Worm (Caenorhabditis elegans) whole organism, L1 larva: ENCODE results near the gene gba-3.
A peak's percentile ranks its signal among the peaks of the same experiment; 100 is the strongest.

ENCODE experiments used
- aly-2 ChIP-seq: fragments of 150-350 bp; optimal IDR thresholded peaks from 2 replicates; lab custom pipeline; 2014; ENCODE audit warnings: missing biosample characterization, missing genetic modification characterization
- blmp-1 ChIP-seq: fragments of 150-350 bp; optimal IDR thresholded peaks from 2 replicates; lab custom pipeline; 2014; ENCODE audit warnings: missing biosample characterization, missing genetic modification characterization
- ces-1 ChIP-seq: fragments of 150-350 bp; optimal IDR thresholded peaks from 2 replicates; lab custom pipeline; 2014; ENCODE audit warnings: missing biosample characterization, missing genetic modification reagents, missing genetic modification characterization
- dsc-1 ChIP-seq: sonication (generic microtip); optimal IDR thresholded peaks from 2 replicates; lab custom pipeline; 2016; ENCODE audit warnings: mild to moderate bottlenecking, missing genetic modification characterization, missing compliant biosample characterization
- efl-1 ChIP-seq, 4 experiments: fragments of 150-350 bp; optimal IDR thresholded peaks in 3 of 4; peaks in 1 of 4; 1 replicate in 1 of 4; 2 replicates in 3 of 4; lab custom pipeline; 2014; ENCODE audit warnings: missing biosample characterization in 2 of 4, missing genetic modification characterization in 2 of 4, missing genetic modification reagents in 2 of 4
- egl-13 ChIP-seq: sonication (generic microtip); optimal IDR thresholded peaks from 2 replicates; lab custom pipeline; 2016; ENCODE audit warnings: missing genotype, missing genetic modification reagents, missing genetic modification characterization, missing compliant biosample characterization
- elt-2 ChIP-seq: sonication (generic microtip); optimal IDR thresholded peaks from 2 replicates; lab custom pipeline; 2016; ENCODE audit warnings: missing genetic modification characterization, mild to moderate bottlenecking, inconsistent platforms, missing compliant biosample characterization, missing genetic modification reagents
- elt-3 ChIP-seq, 6 experiments: fragments of 150-350 bp in 1 of 6; sonication (generic microtip); optimal IDR thresholded peaks; 2 replicates each; lab custom pipeline; 2017 to 2018; ENCODE audit warnings: missing biosample characterization in 6 of 6, missing genetic modification characterization in 6 of 6, inconsistent platforms in 1 of 6
- fkh-10 ChIP-seq: sonication (generic microtip); optimal IDR thresholded peaks from 2 replicates; lab custom pipeline; 2017; ENCODE audit warnings: missing biosample characterization, missing genetic modification reagents, missing genetic modification characterization
- grh-1 ChIP-seq: fragments of 200-800 bp; sonication (Bioruptor generic); IDR thresholded peaks from 2 replicates; pipeline ENCODE4 v1.3.6; 2022; ENCODE audit warnings: missing genetic modification reagents, missing genetic modification characterization, missing compliant biosample characterization
- hlh-4 ChIP-seq: sonication (generic microtip); optimal IDR thresholded peaks from 2 replicates; lab custom pipeline; 2016; ENCODE audit warnings: mild to moderate bottlenecking, missing genetic modification characterization, missing compliant biosample characterization
- lin-14 ChIP-seq: fragments of 200-800 bp; sonication (Bioruptor generic); optimal IDR thresholded peaks from 2 replicates; lab custom pipeline; 2018; ENCODE audit warnings: mild to moderate bottlenecking, missing genetic modification characterization, moderate library complexity, missing compliant biosample characterization
- lin-35 ChIP-seq, 2 experiments: fragments of 150-350 bp; optimal IDR thresholded peaks; 2 replicates each; lab custom pipeline; 2014; ENCODE audit warnings: missing biosample characterization in 2 of 2, missing genetic modification characterization in 2 of 2, missing genetic modification reagents in 2 of 2
- lir-3 ChIP-seq: sonication (generic microtip); optimal IDR thresholded peaks from 2 replicates; lab custom pipeline; 2016; ENCODE audit warnings: mild to moderate bottlenecking, missing genetic modification characterization, moderate library complexity, missing compliant biosample characterization; ENCODE audit not compliant: poor library complexity
- mab-9 ChIP-seq: fragments of 200-800 bp; sonication (Bioruptor generic); IDR thresholded peaks from 2 replicates; pipeline ENCODE4 v1.3.6; 2022; ENCODE audit warnings: missing genetic modification reagents, missing genetic modification characterization, missing compliant biosample characterization
- mep-1 ChIP-seq: fragments of 150-350 bp; optimal IDR thresholded peaks from 2 replicates; lab custom pipeline; 2014; ENCODE audit warnings: missing biosample characterization, missing genetic modification characterization
- nhr-28 ChIP-seq: fragments of 150-350 bp; optimal IDR thresholded peaks from 2 replicates; lab custom pipeline; 2014; ENCODE audit warnings: missing biosample characterization, missing genetic modification characterization
- nhr-47 ChIP-seq: sonication (generic microtip); optimal IDR thresholded peaks from 2 replicates; lab custom pipeline; 2016; ENCODE audit warnings: mild to moderate bottlenecking, missing genetic modification characterization, moderate library complexity, missing compliant biosample characterization
- nhr-71 ChIP-seq: sonication (generic microtip); optimal IDR thresholded peaks from 2 replicates; lab custom pipeline; 2016; ENCODE audit warnings: mild to moderate bottlenecking, missing genetic modification characterization, moderate library complexity, missing compliant biosample characterization
- nhr-76 ChIP-seq: sonication (generic microtip); optimal IDR thresholded peaks from 2 replicates; lab custom pipeline; 2017; ENCODE audit warnings: missing biosample characterization, missing genetic modification characterization
- nhr-85 ChIP-seq: sonication (generic microtip); peaks from one replicate; lab custom pipeline; 2016; ENCODE audit warnings: missing genetic modification characterization, inconsistent platforms, missing compliant biosample characterization
- pag-3 ChIP-seq: sonication (generic microtip); optimal IDR thresholded peaks from 2 replicates; lab custom pipeline; 2017; ENCODE audit warnings: missing genetic modification characterization, mild to moderate bottlenecking, missing compliant biosample characterization, antibody characterized with exemption, borderline replicate concordance; ENCODE audit not compliant: insufficient read depth
- pax-3 ChIP-seq: fragments of 200-800 bp; sonication (Bioruptor generic); optimal IDR thresholded peaks from 2 replicates; lab custom pipeline; 2018; ENCODE audit warnings: mild to moderate bottlenecking, missing genetic modification characterization, moderate library complexity, missing compliant biosample characterization
- rnt-1 ChIP-seq: sonication (generic microtip); optimal IDR thresholded peaks from 2 replicates; lab custom pipeline; 2016; ENCODE audit warnings: mild to moderate bottlenecking, missing genetic modification characterization, moderate library complexity, missing compliant biosample characterization
- skn-1 ChIP-seq: fragments of 150-350 bp; optimal IDR thresholded peaks from 2 replicates; lab custom pipeline; 2014; ENCODE audit warnings: missing biosample characterization, missing genetic modification characterization
- snu-23 ChIP-seq: sonication (generic microtip); optimal IDR thresholded peaks from 2 replicates; lab custom pipeline; 2016; ENCODE audit warnings: missing genetic modification characterization, missing compliant biosample characterization
- sptf-1 ChIP-seq: fragments of 150-350 bp; optimal IDR thresholded peaks from 2 replicates; lab custom pipeline; 2014; ENCODE audit warnings: missing biosample characterization, missing genetic modification characterization
- swsn-7 ChIP-seq: sonication (generic microtip); optimal IDR thresholded peaks from 2 replicates; lab custom pipeline; 2016; ENCODE audit warnings: missing genetic modification characterization, missing compliant biosample characterization
- unc-86 ChIP-seq: sonication (generic microtip); optimal IDR thresholded peaks from 2 replicates; lab custom pipeline; 2016; ENCODE audit warnings: missing genetic modification characterization, missing compliant biosample characterization
- unc-98 ChIP-seq: fragments of 200-800 bp; sonication (Bioruptor generic); IDR thresholded peaks from 2 replicates; pipeline ENCODE4 v1.3.6; 2022; ENCODE audit warnings: missing genetic modification characterization, missing compliant biosample characterization
- ztf-4 ChIP-seq: fragments of 150-350 bp; optimal IDR thresholded peaks from 2 replicates; lab custom pipeline; 2014; ENCODE audit warnings: missing biosample characterization, missing genetic modification characterization

gba-3 gene

DNA sequence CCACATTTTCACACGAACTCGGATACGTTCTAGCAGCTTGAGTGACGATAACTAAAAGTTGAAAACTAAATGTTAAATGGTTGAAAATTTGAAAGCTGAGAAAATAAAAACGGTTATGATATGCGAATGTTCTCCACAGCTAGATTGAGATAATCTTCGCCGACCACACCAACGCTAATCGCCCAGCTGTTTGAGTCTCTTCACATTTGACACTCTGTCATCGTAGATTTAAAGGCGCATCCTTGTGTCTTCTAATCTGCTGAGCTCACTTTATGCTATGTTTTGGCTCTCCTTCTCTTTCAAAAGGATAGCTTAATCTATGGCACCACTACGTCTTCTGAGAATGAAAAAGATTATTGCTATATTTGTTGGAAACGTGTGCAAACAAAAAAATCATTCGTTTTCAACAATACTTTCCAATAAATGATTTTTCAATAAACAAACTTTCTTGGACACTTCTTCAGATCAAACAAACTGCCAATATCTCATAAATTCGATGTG lies 10.0 kb upstream of the gba-3 start, which contains the start of gene F11E6.10:
F11E6.10 (minus strand) TSS at position 51 of the 501 bp plus-strand sequence.
- peak; percentile 79 for TF ChIP-seq dsc-1 (tag; lab: Kevin White, UChicago)
- peak; percentile 9 for TF ChIP-seq nhr-47 (tag; lab: Kevin White, UChicago)
- peak; percentile 64 for TF ChIP-seq pax-3 (tag; lab: Kevin White, UChicago)
- no peak for TF ChIP-seq mab-9 (GFP tag; lab: Robert Waterston, UW)

ce11 chrIV:17465886-17466285 lies 7.2 kb upstream of the gba-3 start, which contains the start of gene F11E6.6:
F11E6.6 (minus strand) TSS chrIV:17465986.
- no peak for TF ChIP-seq pag-3 (tag; lab: Kevin White, UChicago)
- no peak for TF ChIP-seq rnt-1 (tag; lab: Kevin White, UChicago)
- TF ChIP-seq fkh-10 (GFP tag; lab: Kevin White, UChicago), result no peak
- TF ChIP-seq unc-98 (GFP tag; lab: Robert Waterston, UW), result no peak
- TF ChIP-seq grh-1 (GFP tag; lab: Robert Waterston, UW), result no peak
- TF ChIP-seq snu-23, result no peak
- no peak for TF ChIP-seq nhr-85
- TF ChIP-seq skn-1 (tag; lab: Kevin White, UChicago), result no peak
- no peak for TF ChIP-seq ztf-4 (tag; lab: Kevin White, UChicago)

DNA sequence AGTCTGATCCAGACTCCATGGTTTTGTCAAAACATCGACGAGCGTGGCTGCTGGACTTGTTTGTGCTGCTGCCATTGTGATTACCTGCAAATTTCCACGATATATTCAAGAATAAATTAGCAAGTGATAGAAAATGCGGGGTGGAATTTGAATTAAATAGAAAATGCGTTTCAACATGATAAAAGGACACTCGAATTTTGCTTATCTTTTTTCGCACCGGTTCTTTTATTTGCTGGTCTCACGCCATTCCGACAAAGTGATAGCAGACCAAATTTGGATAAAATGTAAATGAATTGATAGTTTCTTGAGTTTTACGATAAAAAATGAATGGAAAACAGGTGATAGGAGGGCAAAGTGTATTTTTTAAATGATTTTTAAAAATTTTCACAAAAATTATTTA lies 5.8 kb upstream of the gba-3 start, which contains the start of gene elo-2:
elo-2 (minus strand) TSS at position 84 of the 400 bp plus-strand sequence.
- TF ChIP-seq elt-3 (tag; optimal IDR thresholded peaks at IDR 0.05; lab: Kevin White, UChicago), result no peak
- TF ChIP-seq egl-13, result no peak
- no peak for TF ChIP-seq sptf-1 (tag; lab: Kevin White, UChicago)
- TF ChIP-seq swsn-7 (tag; lab: Kevin White, UChicago), result no peak
- peak in 1 of 2 experiments; percentile 18 for TF ChIP-seq lin-35 (GFP tag; optimal IDR thresholded peaks at IDR 0.05; lab: Kevin White, UChicago)
- no peak for TF ChIP-seq ces-1 (GFP tag; lab: Kevin White, UChicago)
- TF ChIP-seq mep-1 (tag; lab: Kevin White, UChicago), result no peak
- TF ChIP-seq efl-1 (optimal IDR thresholded peaks at IDR 0.05; lab: Kevin White, UChicago), result no peak
- peak in 1 of 2 experiments; percentile 68 for TF ChIP-seq efl-1 (GFP tag; optimal IDR thresholded peaks at IDR 0.05 in 1 of 2; lab: Kevin White, UChicago)
- no peak for TF ChIP-seq blmp-1 (tag; lab: Kevin White, UChicago)
- TF ChIP-seq hlh-4, result no peak
- peak; percentile 92 for TF ChIP-seq elt-2 (tag; lab: Kevin White, UChicago)
- TF ChIP-seq nhr-76, result no peak
- TF ChIP-seq, all 84 proteins: peak for 3

DNA sequence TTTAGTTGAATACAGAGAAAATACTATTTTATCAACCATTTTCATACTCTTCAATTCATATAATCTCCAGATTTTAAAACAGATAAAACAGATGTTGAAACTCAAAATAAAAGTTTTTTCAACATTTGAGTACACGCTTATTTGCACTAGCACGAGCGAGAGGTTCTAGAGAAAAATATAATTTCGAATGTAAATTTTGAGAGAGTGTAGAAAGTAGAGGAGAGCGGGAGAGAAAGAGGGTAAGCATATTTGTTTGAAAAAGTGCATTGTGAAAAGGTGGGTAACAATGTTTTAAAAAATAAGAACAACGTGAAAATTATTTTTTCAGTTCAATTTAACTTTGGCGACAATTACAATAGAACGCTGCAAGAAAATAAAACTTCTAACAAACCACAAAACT lies 5.3 kb upstream of the gba-3 start:
- TF ChIP-seq nhr-71 (tag; lab: Kevin White, UChicago), result no peak
- TF ChIP-seq lin-14, result peak; percentile 42
- no peak for TF ChIP-seq nhr-28 (tag; lab: Kevin White, UChicago)
- peak; percentile 6 for TF ChIP-seq efl-1 (optimal IDR thresholded peaks at IDR 0.05; lab: Kevin White, UChicago)
- TF ChIP-seq efl-1 (GFP tag; optimal IDR thresholded peaks at IDR 0.05 in 1 of 2; lab: Kevin White, UChicago), result no peak
- no peak for TF ChIP-seq unc-86
- TF ChIP-seq skn-1 (tag; lab: Kevin White, UChicago), result peak; percentile 14

ce11 chrIV:17470096-17470602 lies 3.0 kb upstream of the gba-3 start, which contains the start of gene F11E6.4:
F11E6.4 (minus strand) TSS chrIV:17470354.
- TF ChIP-seq fkh-10 (GFP tag; lab: Kevin White, UChicago) (no peak), nhr-85 (peak; percentile 62), lir-3 (no peak), aly-2 (tag; lab: Kevin White, UChicago) (peak; percentile 17)
